Worm (Caenorhabditis elegans) whole organism, L4 larva: Measurements from ENCODE around the gene Y47D3A.34.
A peak's percentile ranks its signal among the peaks of the same experiment; 100 is the strongest.

Experiments used
- F26F4.8 ChIP-seq: fragments of 200-800 bp; sonication (Bioruptor generic); conservative IDR thresholded peaks from 2 replicates; pipeline ENCODE4 v1.3.6; 2022; ENCODE audit warnings: missing genetic modification characterization, missing compliant biosample characterization
- F37D6.2 ChIP-seq: sonication (generic microtip); optimal IDR thresholded peaks from 2 replicates; lab custom pipeline; 2016; ENCODE audit warnings: mild to moderate bottlenecking, missing genetic modification characterization, missing compliant biosample characterization
- R02D3.7 ChIP-seq: fragments of 150-350 bp; sonication (generic microtip); optimal IDR thresholded peaks from 3 replicates; lab custom pipeline; 2014; ENCODE audit warnings: missing biosample characterization, missing genetic modification characterization
- T20F7.1 ChIP-seq: fragments of 200-800 bp; sonication (Bioruptor generic); optimal IDR thresholded peaks from 2 replicates; lab custom pipeline; 2018; ENCODE audit warnings: mild to moderate bottlenecking, missing genetic modification characterization, missing compliant biosample characterization
- T26A8.4 ChIP-seq: fragments of 200-800 bp; sonication (Bioruptor generic); IDR thresholded peaks from 2 replicates; pipeline ENCODE4 v1.3.6; 2022; ENCODE audit warnings: missing genetic modification characterization, missing compliant biosample characterization
- Y75B8A.6 ChIP-seq: fragments of 200-800 bp; sonication (Bioruptor generic); IDR thresholded peaks from 2 replicates; pipeline ENCODE4 v1.3.6; 2022; ENCODE audit warnings: missing genetic modification reagents, missing genetic modification characterization, missing compliant biosample characterization
- aha-1 ChIP-seq: fragments of 150-350 bp; peaks from one replicate; lab custom pipeline; 2014; ENCODE audit warnings: missing biosample characterization, missing genetic modification characterization
- aly-2 ChIP-seq: sonication (generic microtip); optimal IDR thresholded peaks from 2 replicates; lab custom pipeline; 2018; ENCODE audit warnings: missing biosample characterization, missing genetic modification characterization
- ama-1 ChIP-seq: fragments of 150-350 bp; optimal IDR thresholded peaks from 2 replicates; lab custom pipeline; 2014; ENCODE audit warnings: inconsistent platforms, mixed read lengths
- attf-4 ChIP-seq: sonication (generic microtip); optimal IDR thresholded peaks from 3 replicates; lab custom pipeline; 2017; ENCODE audit warnings: missing biosample characterization, missing genetic modification characterization
- ceh-28 ChIP-seq: fragments of 150-350 bp; optimal IDR thresholded peaks from 2 replicates; lab custom pipeline; 2014; ENCODE audit warnings: missing biosample characterization, missing genetic modification reagents, missing genetic modification characterization
- ceh-82 ChIP-seq: sonication (generic microtip); optimal IDR thresholded peaks from 2 replicates; lab custom pipeline; 2017; ENCODE audit warnings: missing biosample characterization, missing genetic modification characterization
- cey-2 ChIP-seq: sonication (generic microtip); optimal IDR thresholded peaks from 3 replicates; lab custom pipeline; 2017; ENCODE audit warnings: missing genetic modification characterization, mild to moderate bottlenecking, missing compliant biosample characterization, antibody characterized with exemption, borderline replicate concordance; ENCODE audit not compliant: insufficient read depth
- dmd-6 ChIP-seq: fragments of 200-800 bp; sonication (Bioruptor generic); IDR thresholded peaks from 2 replicates; pipeline ENCODE4 v1.3.6; 2022; ENCODE audit warnings: missing genetic modification reagents, missing genetic modification characterization, missing compliant biosample characterization
- dmd-8 ChIP-seq: fragments of 200-800 bp; sonication (Bioruptor generic); IDR thresholded peaks from 2 replicates; pipeline ENCODE4 v1.3.6; 2022; ENCODE audit warnings: missing genetic modification characterization, missing compliant biosample characterization
- dmd-9 ChIP-seq: fragments of 200-800 bp; sonication (Bioruptor generic); IDR thresholded peaks from 2 replicates; pipeline ENCODE4 v1.3.6; 2022; ENCODE audit warnings: missing genetic modification reagents, missing genetic modification characterization, missing compliant biosample characterization
- fkh-10 ChIP-seq: fragments of 150-350 bp; optimal IDR thresholded peaks from 2 replicates; lab custom pipeline; 2014; ENCODE audit warnings: missing biosample characterization, missing genetic modification reagents, missing genetic modification characterization
- hif-1 ChIP-seq, 2 experiments: sonication (generic microtip); optimal IDR thresholded peaks; 2 replicates each; lab custom pipeline; 2016 to 2017; ENCODE audit warnings: missing compliant biosample characterization in 2 of 2, missing genetic modification characterization in 2 of 2, missing genetic modification reagents in 2 of 2, missing genotype in 2 of 2, mild to moderate bottlenecking in 1 of 2
- hlh-11 ChIP-seq: fragments of 200-800 bp; sonication (Bioruptor generic); optimal IDR thresholded peaks from 2 replicates; lab custom pipeline; 2018; ENCODE audit warnings: mild to moderate bottlenecking, missing genetic modification characterization, missing compliant biosample characterization
- lin-1 ChIP-seq: fragments of 200-800 bp; sonication (Bioruptor generic); IDR thresholded peaks from 2 replicates; pipeline ENCODE4 v1.3.6; 2022; ENCODE audit warnings: missing genetic modification reagents, missing genetic modification characterization, missing compliant biosample characterization
- lin-29 ChIP-seq: fragments of 200-800 bp; sonication (Bioruptor generic); IDR thresholded peaks from 2 replicates; pipeline ENCODE4 v1.3.6; 2022; ENCODE audit warnings: missing genetic modification reagents, missing genetic modification characterization, missing compliant biosample characterization
- lir-3 ChIP-seq: sonication (generic microtip); optimal IDR thresholded peaks from 2 replicates; lab custom pipeline; 2016; ENCODE audit warnings: mild to moderate bottlenecking, missing genetic modification characterization, missing compliant biosample characterization
- mdl-1 ChIP-seq, 2 experiments: fragments of 150-350 bp in 1 of 2; sonication (generic microtip) in 1 of 2; optimal IDR thresholded peaks; 2 replicates each; lab custom pipeline; 2014 to 2017; ENCODE audit warnings: missing biosample characterization in 2 of 2, missing genetic modification characterization in 2 of 2
- mep-1 ChIP-seq: fragments of 150-350 bp; sonication (generic microtip); optimal IDR thresholded peaks from 3 replicates; lab custom pipeline; 2014; ENCODE audit warnings: missing biosample characterization, missing genetic modification characterization
- nhr-111 ChIP-seq: fragments of 200-800 bp; sonication (Bioruptor generic); optimal IDR thresholded peaks from 2 replicates; lab custom pipeline; 2018; ENCODE audit warnings: mild to moderate bottlenecking, missing genetic modification characterization, missing compliant biosample characterization
- nhr-28 ChIP-seq: fragments of 150-350 bp; optimal IDR thresholded peaks from 2 replicates; lab custom pipeline; 2014; ENCODE audit warnings: missing biosample characterization, missing genetic modification characterization
- nhr-6 ChIP-seq: fragments of 150-350 bp; optimal IDR thresholded peaks from 2 replicates; lab custom pipeline; 2014; ENCODE audit warnings: missing biosample characterization, missing genetic modification characterization
- nhr-76 ChIP-seq: fragments of 150-350 bp; optimal IDR thresholded peaks from 2 replicates; lab custom pipeline; 2014; ENCODE audit warnings: missing biosample characterization, missing genetic modification characterization
- nhr-77 ChIP-seq: fragments of 150-350 bp; optimal IDR thresholded peaks from 2 replicates; lab custom pipeline; 2014; ENCODE audit warnings: missing biosample characterization, missing genetic modification characterization
- pha-4 ChIP-seq, 2 experiments: fragments of 150-350 bp in 1 of 2; fragments of 200-800 bp in 1 of 2; sonication (Bioruptor generic) in 1 of 2; IDR thresholded peaks in 1 of 2; optimal IDR thresholded peaks in 1 of 2; 2 replicates each; pipeline versions ENCODE4 v1.3.6 to Lab custom; 2014 to 2022; ENCODE audit warnings: missing genetic modification characterization in 2 of 2, missing genetic modification reagents in 2 of 2, missing biosample characterization in 1 of 2, missing compliant biosample characterization in 1 of 2
- rbr-2 ChIP-seq: sonication (generic microtip); optimal IDR thresholded peaks from 2 replicates; lab custom pipeline; 2016; ENCODE audit warnings: missing genotype, missing genetic modification characterization, missing compliant biosample characterization
- sdz-12 ChIP-seq: fragments of 200-800 bp; sonication (Bioruptor generic); optimal IDR thresholded peaks from 2 replicates; lab custom pipeline; 2018; ENCODE audit warnings: mild to moderate bottlenecking, missing genetic modification characterization, missing compliant biosample characterization
- tag-97 ChIP-seq: fragments of 200-800 bp; sonication (Bioruptor generic); IDR thresholded peaks from 2 replicates; pipeline ENCODE4 v1.3.6; 2022; ENCODE audit warnings: missing genetic modification characterization, missing compliant biosample characterization
- tra-1 ChIP-seq: fragments of 200-800 bp; sonication (Bioruptor generic); IDR thresholded peaks from 2 replicates; pipeline ENCODE4 v1.3.6; 2022; ENCODE audit warnings: missing genetic modification reagents, missing genetic modification characterization, missing compliant biosample characterization
- unc-130 ChIP-seq: sonication (generic microtip); optimal IDR thresholded peaks from 2 replicates; lab custom pipeline; 2016; ENCODE audit warnings: missing genetic modification reagents, missing genetic modification characterization, missing compliant biosample characterization
- vab-7 ChIP-seq: fragments of 200-800 bp; sonication (Bioruptor generic); IDR thresholded peaks from 2 replicates; pipeline ENCODE4 v1.3.6; 2022; ENCODE audit warnings: missing genetic modification reagents, missing genetic modification characterization, missing compliant biosample characterization
- zip-2 ChIP-seq: fragments of 150-350 bp; optimal IDR thresholded peaks from 2 replicates; lab custom pipeline; 2014; ENCODE audit warnings: missing biosample characterization, missing genetic modification characterization
- ztf-7 ChIP-seq: fragments of 150-350 bp; optimal IDR thresholded peaks from 2 replicates; lab custom pipeline; 2014; ENCODE audit warnings: missing biosample characterization, missing genetic modification characterization

Y47D3A.34 gene

DNA sequence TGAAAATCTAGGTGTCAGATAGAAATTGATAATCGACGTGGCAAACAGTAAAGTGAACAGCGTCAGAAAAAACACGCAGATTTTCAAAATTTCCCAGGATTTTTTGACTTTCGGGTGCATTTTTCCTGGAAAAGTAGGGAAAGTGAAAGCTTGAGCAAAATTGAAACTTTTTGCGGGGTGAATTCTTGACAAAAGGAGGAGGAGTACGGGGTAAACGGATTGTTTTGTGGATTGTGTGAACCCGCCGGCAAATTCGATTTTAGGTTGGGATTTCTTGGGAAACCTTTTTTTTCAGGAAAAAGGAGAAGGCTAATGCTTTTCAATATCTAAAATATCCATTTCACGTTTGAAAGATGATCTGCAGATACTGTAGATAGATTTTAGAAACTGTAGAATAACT, at the start of gene Y47D3A.34:
TSS of gene Y47D3A.34 (minus strand) at position 120 of the 400 bp plus-strand sequence.
- TF ChIP-seq nhr-6 (tag; lab: Kevin White, UChicago) (no peak), lin-1 (GFP tag; lab: Robert Waterston, UW) (no peak), fkh-10 (GFP tag; lab: Kevin White, UChicago) (peak; percentile 89), dmd-9 (GFP tag; lab: Robert Waterston, UW) (no peak), nhr-111 (GFP tag; lab: Kevin White, UChicago) (no peak), Y75B8A.6 (GFP tag; lab: Robert Waterston, UW) (no peak), tag-97 (GFP tag; lab: Robert Waterston, UW) (no peak), vab-7 (GFP tag; lab: Robert Waterston, UW) (no peak)

DNA sequence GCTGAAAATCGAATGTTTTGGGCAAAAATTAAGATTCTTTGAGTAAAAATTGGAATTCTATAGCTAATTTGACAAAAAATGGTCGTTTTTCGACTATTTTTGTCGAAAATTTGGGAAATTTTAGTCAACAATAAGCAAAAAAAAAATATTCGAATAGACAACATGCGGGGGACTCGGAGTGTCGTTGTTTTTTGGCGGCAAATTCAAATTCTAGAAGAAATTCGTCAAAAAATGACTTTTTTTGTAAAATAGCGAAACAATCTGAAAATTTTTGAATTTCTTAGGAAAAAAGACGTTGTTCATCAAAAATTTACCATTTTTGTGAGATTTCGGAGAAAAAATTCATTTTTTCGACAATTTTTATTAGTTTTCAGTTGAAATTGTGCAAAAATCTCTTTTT, 49.0 kb upstream of the Y47D3A.34 start:
- peak; percentile 32 for TF ChIP-seq aha-1 (tag; lab: Kevin White, UChicago)
- TF ChIP-seq mdl-1 (tag; optimal IDR thresholded peaks at IDR 0.05; lab: Kevin White, UChicago), result no peak

DNA sequence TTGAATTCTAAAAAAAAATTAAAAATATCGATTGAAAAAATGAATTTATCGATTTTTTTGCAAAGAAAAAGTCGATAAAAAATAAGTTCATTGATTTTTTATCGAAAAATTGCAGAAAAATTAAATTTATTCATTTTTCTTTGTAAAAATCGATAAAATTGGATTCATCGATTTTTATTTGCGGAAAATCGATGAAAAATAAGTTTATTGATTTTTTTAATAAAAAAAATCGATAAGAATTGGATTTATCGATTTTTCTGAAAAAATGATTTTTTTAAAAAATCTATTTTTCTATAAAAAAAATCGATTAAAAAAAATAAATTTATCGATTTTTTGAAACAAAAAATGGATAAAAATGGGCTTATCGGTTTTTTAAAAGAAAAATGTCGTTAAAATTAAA, 45.3 kb upstream of the Y47D3A.34 start:
- TF ChIP-seq tra-1 (GFP tag; lab: Robert Waterston, UW), result no peak
- no peak for TF ChIP-seq F26F4.8 (GFP tag; lab: Robert Waterston, UW)
- no peak for TF ChIP-seq ceh-82
- TF ChIP-seq ztf-7 (tag; lab: Kevin White, UChicago), result no peak
- peak; percentile 92 for TF ChIP-seq ceh-28
- no peak for TF ChIP-seq F37D6.2 (tag; lab: Kevin White, UChicago)
- no peak for TF ChIP-seq dmd-8 (GFP tag; lab: Robert Waterston, UW)

DNA sequence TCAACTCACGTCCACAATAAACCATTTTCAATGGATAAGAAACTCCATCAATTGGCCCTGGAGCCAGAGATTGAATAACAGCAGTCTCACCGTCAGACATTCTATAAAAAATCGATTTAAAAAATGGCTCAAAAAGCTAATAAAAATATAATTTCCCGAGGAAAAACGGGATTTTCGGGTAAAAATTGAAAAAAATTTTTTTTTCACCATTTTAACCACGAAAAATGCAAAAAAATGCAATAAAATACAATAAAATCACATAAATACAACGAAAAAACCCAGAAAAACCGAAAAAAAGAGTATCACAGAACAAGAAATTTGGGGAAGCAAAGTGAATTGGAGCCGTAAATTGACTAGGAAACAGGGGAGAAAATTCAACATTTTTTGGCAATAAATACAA, 44.2 kb upstream of the Y47D3A.34 start, which contains the start of gene Y47D3A.21:
TSS of gene Y47D3A.21 (minus strand) at position 101 of the 400 bp plus-strand sequence.
- TF ChIP-seq nhr-28 (tag; lab: Kevin White, UChicago) (no peak), mep-1 (tag; lab: Kevin White, UChicago) (no peak), sdz-12 (GFP tag; lab: Kevin White, UChicago) (no peak), nhr-76 (tag; lab: Kevin White, UChicago) (no peak), nhr-77 (tag; lab: Kevin White, UChicago) (no peak), unc-130 (no peak), lir-3 (tag; lab: Kevin White, UChicago) (no peak), hlh-11 (tag; lab: Kevin White, UChicago) (no peak), dmd-6 (GFP tag; lab: Robert Waterston, UW) (no peak), T20F7.1 (GFP tag; lab: Kevin White, UChicago) (no peak), rbr-2 (no peak), R02D3.7 (tag; lab: Kevin White, UChicago) (no peak), nhr-6 (tag; lab: Kevin White, UChicago) (no peak), pha-4 (GFP tag; IDR thresholded peaks at IDR 0.05; lab: Robert Waterston, UW) (no peak), pha-4 (tag; optimal IDR thresholded peaks at IDR 0.05; lab: Kevin White, UChicago) (no peak), cey-2 (tag; lab: Kevin White, UChicago) (no peak), ama-1 (lab: Kevin White, UChicago) (no peak)

DNA sequence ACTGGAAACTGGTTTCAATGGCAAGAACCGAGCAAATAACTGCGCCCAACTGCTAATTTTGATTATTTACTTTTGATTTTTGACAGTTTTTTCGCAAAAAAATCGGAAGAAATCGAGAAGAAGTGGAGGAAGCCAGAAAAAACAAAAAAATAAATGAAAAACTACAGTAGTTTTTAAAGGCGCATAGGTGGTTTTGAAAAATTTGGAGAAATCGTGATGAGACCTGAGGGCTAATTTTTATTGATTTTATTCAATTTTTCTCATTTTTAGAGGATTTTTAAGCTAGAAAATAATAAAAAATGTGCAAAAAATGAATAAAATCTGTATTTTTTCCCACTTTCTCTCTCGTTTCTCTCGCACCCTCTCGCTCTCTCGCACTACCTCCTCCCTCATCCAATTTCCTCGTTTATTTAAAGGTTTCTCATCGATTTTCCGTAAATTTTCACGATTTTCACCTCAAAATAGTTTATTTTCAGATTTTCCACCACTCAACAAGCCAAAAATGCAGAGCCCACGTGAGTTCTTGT, 40.0 kb upstream of the Y47D3A.34 start, which contains the start of gene Y47D3A.20:
TSS of gene Y47D3A.20 (plus strand) at position 477 of the 527 bp plus-strand sequence.
- TF ChIP-seq hif-1 (tag; optimal IDR thresholded peaks at IDR 0.05; lab: Kevin White, UChicago) (no peak), ama-1 (lab: Kevin White, UChicago) (no peak), T26A8.4 (GFP tag; lab: Robert Waterston, UW) (no peak), attf-4 (tag; lab: Kevin White, UChicago) (no peak), lin-29 (GFP tag; lab: Robert Waterston, UW) (no peak), zip-2 (tag; lab: Kevin White, UChicago) (no peak), lir-3 (tag; lab: Kevin White, UChicago) (no peak), aly-2 (tag; lab: Kevin White, UChicago) (no peak), lin-1 (GFP tag; lab: Robert Waterston, UW) (no peak), rbr-2 (no peak)
